Fruit fly (Drosophila melanogaster): ENCODE results near the gene CG17261.

The CG17261 gene

DNA sequence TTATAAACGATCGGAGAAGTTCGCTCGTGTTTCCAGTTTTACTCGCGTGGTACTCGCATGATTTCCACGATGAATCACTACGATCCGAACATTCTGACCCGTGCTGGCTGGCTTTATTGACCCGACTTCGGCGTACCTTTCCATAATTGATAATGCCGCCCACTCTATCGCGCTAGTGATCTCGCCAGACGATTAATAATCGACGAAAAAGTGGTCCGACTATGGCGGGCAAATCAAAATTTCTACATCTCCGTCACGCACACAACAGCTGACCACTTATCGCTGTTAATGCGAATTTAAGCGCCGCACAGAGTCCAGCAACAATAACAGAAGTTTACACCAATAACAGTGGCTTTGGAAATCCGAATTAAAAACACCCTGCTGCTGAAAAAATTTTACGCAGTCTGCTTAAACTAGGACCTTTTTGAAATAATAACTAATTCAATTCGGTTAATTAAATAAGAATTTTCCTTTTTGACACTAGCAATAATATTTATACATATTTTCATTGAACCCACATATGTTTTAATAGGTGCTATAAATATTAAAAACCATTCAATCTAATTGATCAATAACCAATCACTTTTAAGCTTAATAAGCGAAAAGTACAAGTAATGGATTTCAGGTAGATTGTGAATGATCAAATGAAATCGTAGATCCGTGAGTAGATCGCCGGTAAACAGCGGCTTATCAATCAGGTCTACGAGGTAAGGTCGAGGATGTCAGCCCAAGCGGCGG lies 13.5 kb downstream of the CG17261 start (continued):
- no peak for TF ChIP-seq ac (GFP tag; optimal IDR thresholded peaks at IDR 0.05)
- TF ChIP-seq YL-1 (GFP tag; optimal IDR thresholded peaks at IDR 0.05) = no peak
- TF ChIP-seq Bdp1 (GFP tag; optimal IDR thresholded peaks at IDR 0.05) = peak; percentile 11
- TF ChIP-seq chn (GFP tag; optimal IDR thresholded peaks at IDR 0.05) = no peak
- TF ChIP-seq CG7372 (GFP tag; IDR thresholded peaks at IDR 0.05) = no peak
- TF ChIP-seq CG6765 (GFP tag; optimal IDR thresholded peaks at IDR 0.05) = no peak
- TF ChIP-seq Doc3 (GFP tag; IDR thresholded peaks at IDR 0.05; ENCODE audit: partially characterized antibody) = no peak
- TF ChIP-seq usp (GFP tag; optimal IDR thresholded peaks at IDR 0.05) = no peak
- TF ChIP-seq CG4360 (GFP tag; IDR thresholded peaks at IDR 0.05) = no peak
- TF ChIP-seq chif (GFP tag; optimal IDR thresholded peaks at IDR 0.05) = peak in 1 of 2 experiments; percentile 15
- TF ChIP-seq CG18619 (GFP tag; optimal IDR thresholded peaks at IDR 0.05) = peak; percentile 71
- no peak for TF ChIP-seq caup (GFP tag; optimal IDR thresholded peaks at IDR 0.05; ENCODE audit: severe bottlenecking)
- TF ChIP-seq Elba2 (GFP tag; optimal IDR thresholded peaks at IDR 0.05) = no peak
- TF ChIP-seq Atf6 (GFP tag; IDR thresholded peaks at IDR 0.05) = no peak
- TF ChIP-seq ssp (GFP tag; IDR thresholded peaks at IDR 0.05) = no peak
- no peak for TF ChIP-seq E2f1 (GFP tag; IDR thresholded peaks at IDR 0.05)
- peak; percentile 56 for TF ChIP-seq nmo (GFP tag; optimal IDR thresholded peaks at IDR 0.05)
- TF ChIP-seq Max (GFP tag; optimal IDR thresholded peaks at IDR 0.05) = peak; percentile 14
- no peak for TF ChIP-seq nerfin-1 (tag; optimal IDR thresholded peaks at IDR 0.05)
- no peak for TF ChIP-seq CG9797 (GFP tag; optimal IDR thresholded peaks at IDR 0.05)
- peak; percentile 27 for TF ChIP-seq Med (GFP tag)
- TF ChIP-seq Nf-YC (tag; optimal IDR thresholded peaks at IDR 0.05) = no peak
- no peak for TF ChIP-seq CTCF (GFP tag; optimal IDR thresholded peaks at IDR 0.05)
- no peak for TF ChIP-seq CG11398 (GFP tag; optimal IDR thresholded peaks at IDR 0.05)
- no peak for TF ChIP-seq sqz (GFP tag; optimal IDR thresholded peaks at IDR 0.05)
- TF ChIP-seq CG3065 (GFP tag; optimal IDR thresholded peaks at IDR 0.05) = no peak
- no peak for TF ChIP-seq jing (GFP tag; optimal IDR thresholded peaks at IDR 0.05)
- no peak for TF ChIP-seq NK7.1 (GFP tag; optimal IDR thresholded peaks at IDR 0.05)
- TF ChIP-seq gem (tag; optimal IDR thresholded peaks at IDR 0.05) = peak; percentile 18
- no peak for TF ChIP-seq CG12299 (tag; optimal IDR thresholded peaks at IDR 0.05)
- TF ChIP-seq Gsc (GFP tag; IDR thresholded peaks at IDR 0.05) = no peak
- no peak for TF ChIP-seq dm (GFP tag; optimal IDR thresholded peaks at IDR 0.05)
- TF ChIP-seq dimm (GFP tag; IDR thresholded peaks at IDR 0.05) = no peak
- TF ChIP-seq Usf (GFP tag; optimal IDR thresholded peaks at IDR 0.05) = peak; percentile 53
- no peak for TF ChIP-seq peb (GFP tag; IDR thresholded peaks at IDR 0.05)
- TF ChIP-seq CG13296 (GFP tag; optimal IDR thresholded peaks at IDR 0.05) = no peak
- TF ChIP-seq Fer3 (tag; optimal IDR thresholded peaks at IDR 0.05) = no peak
- TF ChIP-seq Nf-YA (GFP tag; IDR thresholded peaks at IDR 0.05) = no peak
- no peak for TF ChIP-seq kah (GFP tag; optimal IDR thresholded peaks at IDR 0.05)
- peak; percentile 54 for TF ChIP-seq CG13424 (tag; optimal IDR thresholded peaks at IDR 0.05)
- no peak for TF ChIP-seq CG17912 (GFP tag; optimal IDR thresholded peaks at IDR 0.05)
- TF ChIP-seq otp (GFP tag; IDR thresholded peaks at IDR 0.05) = no peak
- no peak for TF ChIP-seq pan (optimal IDR thresholded peaks at IDR 0.05)
- peak in 1 of 2 experiments; percentile 57 for TF ChIP-seq pan (GFP tag; optimal IDR thresholded peaks at IDR 0.05 in 1 of 2, IDR thresholded peaks at IDR 0.05 in 1 of 2)
- no peak for TF ChIP-seq CG6791 (GFP tag; IDR thresholded peaks at IDR 0.05; ENCODE audit: partially characterized antibody)
- TF ChIP-seq lbe (GFP tag; optimal IDR thresholded peaks at IDR 0.05) = peak; percentile 5
- TF ChIP-seq CG2199 (GFP tag; IDR thresholded peaks at IDR 0.05) = no peak
- TF ChIP-seq CG10654 (GFP tag; optimal IDR thresholded peaks at IDR 0.05) = no peak
- TF ChIP-seq sisA (GFP tag; IDR thresholded peaks at IDR 0.05) = no peak
- no peak for TF ChIP-seq CG14860 (GFP tag; IDR thresholded peaks at IDR 0.05; ENCODE audit: partially characterized antibody)
- TF ChIP-seq CG12104 (GFP tag; optimal IDR thresholded peaks at IDR 0.05) = peak; percentile 45
